Worm (Caenorhabditis elegans): Measurements from ENCODE around the gene F14B8.4.

DNA sequence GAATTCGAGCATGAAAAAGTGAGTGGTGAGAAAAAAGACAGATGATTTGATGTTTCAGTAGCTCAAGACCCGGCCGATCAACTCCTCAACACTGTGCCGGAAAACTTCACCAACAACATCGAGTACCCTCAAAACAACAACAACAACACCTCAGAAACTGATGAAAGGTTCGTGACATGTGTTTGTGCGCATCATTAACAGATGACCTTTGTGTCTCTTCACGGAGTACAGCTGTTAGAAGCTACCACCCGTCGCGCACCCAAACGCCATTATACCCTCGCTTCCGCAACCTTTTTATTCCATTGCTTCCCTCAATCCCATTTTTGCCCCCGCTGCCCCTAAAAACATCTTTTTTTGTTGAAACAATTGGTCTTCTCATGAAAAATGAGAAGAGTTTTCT lies 15.5 kb upstream of the F14B8.4 start:
- no peak for TF ChIP-seq ztf-23 (GFP tag; IDR thresholded peaks at IDR 0.05)
- no peak for TF ChIP-seq flt-1 (GFP tag; IDR thresholded peaks at IDR 0.05)
- TF ChIP-seq cog-1 (tag; optimal IDR thresholded peaks at IDR 0.05), result no peak
- no peak for TF ChIP-seq ref-1 (GFP tag; conservative IDR thresholded peaks at IDR 0.05)
- no peak for TF ChIP-seq ztf-29 (GFP tag; IDR thresholded peaks at IDR 0.05)
- no peak for TF ChIP-seq tab-1 (GFP tag; IDR thresholded peaks at IDR 0.05)
- no peak for TF ChIP-seq med-1 (GFP tag; optimal IDR thresholded peaks at IDR 0.05; ENCODE audit: insufficient read depth)
